Worm (Caenorhabditis elegans): ENCODE measurements around the gene pacl-1.

The pacl-1 gene

ce11 chrV:16225524-16226116 is 49.6 kb downstream of the pacl-1 start (continued):
- no peak for TF ChIP-seq nfya-2 (GFP tag; IDR thresholded peaks at IDR 0.05)
- TF ChIP-seq madf-8 (GFP tag; conservative IDR thresholded peaks at IDR 0.05), result 0 out of 2 replicates have a peak, but pooled peaks have one; percentile 11
- TF ChIP-seq zfh-2 (GFP tag; conservative IDR thresholded peaks at IDR 0.05), result 0 out of 2 replicates have a peak, but pooled peaks have one; percentile 20
- TF ChIP-seq ceh-100 (GFP tag; IDR thresholded peaks at IDR 0.05), result peak; percentile 40; the same call in 1 of the 2 replicates
- peak; percentile 27 for TF ChIP-seq ztf-18 (tag; optimal IDR thresholded peaks at IDR 0.05)
- TF ChIP-seq zim-3 (tag; optimal IDR thresholded peaks at IDR 0.05), result no peak

ce11 chrV:16224027-16224426 is 51.2 kb downstream of the pacl-1 start, which contains the start of gene stdh-2:
Gene stdh-2, plus strand, starts transcription at chrV:16224327.
- TF ChIP-seq F33H1.4 (GFP tag; IDR thresholded peaks at IDR 0.05) (no peak), ztf-28 (GFP tag; IDR thresholded peaks at IDR 0.05) (no peak), F23B12.7 (tag; optimal IDR thresholded peaks at IDR 0.05; ENCODE audit: insufficient read depth) (no peak), hmg-1.2 (GFP tag; IDR thresholded peaks at IDR 0.05) (no peak), attf-6 (GFP tag; IDR thresholded peaks at IDR 0.05) (no peak), ekl-4 (GFP tag; IDR thresholded peaks at IDR 0.05) (no peak), ceh-100 (GFP tag; IDR thresholded peaks at IDR 0.05) (no peak), rcor-1 (GFP tag; IDR thresholded peaks at IDR 0.05) (no peak), ZK185.1 (tag; optimal IDR thresholded peaks at IDR 0.05; ENCODE audit: poor library complexity, severe bottlenecking) (no peak), lin-26 (GFP tag; IDR thresholded peaks at IDR 0.05) (no peak), Y53F4B.3 (GFP tag; IDR thresholded peaks at IDR 0.05) (no peak), Y56A3A.18 (GFP tag; IDR thresholded peaks at IDR 0.05) (no peak), ceh-58 (GFP tag; IDR thresholded peaks at IDR 0.05) (no peak)

Measured in whole organism, young adult.